Fruit fly (Drosophila melanogaster): ENCODE results near the gene CG5498.

DNA sequence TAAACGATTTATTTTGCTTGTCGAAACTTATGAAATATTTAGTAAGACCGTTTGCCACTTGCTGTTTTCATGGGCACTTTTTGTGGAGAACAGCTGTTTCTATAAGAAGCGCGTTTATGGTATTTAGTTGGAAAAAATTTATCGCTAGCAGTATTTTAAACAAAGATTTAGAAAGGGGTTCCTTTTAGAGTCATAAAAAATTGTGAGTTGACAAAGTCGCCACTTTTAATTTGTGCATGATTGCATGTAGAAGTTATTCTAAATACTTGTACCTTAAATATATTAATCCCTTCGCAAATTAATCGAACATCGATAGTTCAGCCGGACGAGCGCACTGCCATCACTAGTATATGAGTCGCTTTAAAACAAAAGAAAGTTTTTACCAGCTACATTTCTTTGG is 48.4 kb upstream of the CG5498 start, which contains the start of the genes Las and Psn:
- TF ChIP-seq psq (GFP tag; optimal IDR thresholded peaks at IDR 0.05) (no peak), Vsx2 (GFP tag; optimal IDR thresholded peaks at IDR 0.05; ENCODE audit: partially characterized antibody) (no peak), h (GFP tag; optimal IDR thresholded peaks at IDR 0.05) (no peak), Abd-B (GFP tag; optimal IDR thresholded peaks at IDR 0.05) (no peak), Myc (optimal IDR thresholded peaks at IDR 0.05) (no peak), rgr (GFP tag; optimal IDR thresholded peaks at IDR 0.05) (no peak), HLH106 (tag; optimal IDR thresholded peaks at IDR 0.05) (no peak), Sp1 (GFP tag; optimal IDR thresholded peaks at IDR 0.05) (no peak), Hnf4 (GFP tag; optimal IDR thresholded peaks at IDR 0.05) (no peak), pan (optimal IDR thresholded peaks at IDR 0.05) (no peak), sage (GFP tag; optimal IDR thresholded peaks at IDR 0.05) (no peak), tai (GFP tag; optimal IDR thresholded peaks at IDR 0.05) (no peak), usp (GFP tag; optimal IDR thresholded peaks at IDR 0.05) (no peak)

All from whole organism, wandering third instar larva.